Fruit fly (Drosophila melanogaster) whole organism, embryonic: ENCODE results near the gene CG11356.
A peak's percentile ranks its signal among the peaks of the same experiment; 100 is the strongest.

Experiments used
- Asciz ChIP-seq: fragments of 200-800 bp; sonication (Bioruptor generic); optimal IDR thresholded peaks from 2 replicates; lab custom pipeline; 2017; ENCODE audit warnings: missing biosample characterization, mild to moderate bottlenecking, missing genetic modification characterization, missing genetic modification reagents
- B-H1 ChIP-seq: fragments of 200-800 bp; sonication (Bioruptor generic); IDR thresholded peaks from 3 replicates; pipeline ENCODE4 v1.3.6; 2022; ENCODE audit warnings: missing biosample characterization, missing genetic modification characterization
- CG10267 ChIP-seq: fragments of 200-800 bp; sonication (Bioruptor generic); optimal IDR thresholded peaks from 2 replicates; lab custom pipeline; 2018; ENCODE audit warnings: missing biosample characterization, mild to moderate bottlenecking, missing genetic modification characterization, moderate library complexity
- CG10431 ChIP-seq: fragments of 200-800 bp; sonication (Bioruptor generic); optimal IDR thresholded peaks from 3 replicates; lab custom pipeline; 2018; ENCODE audit warnings: missing biosample characterization, mild to moderate bottlenecking, missing genetic modification characterization
- CG10565 ChIP-seq: fragments of 200-800 bp; sonication (Bioruptor generic); optimal IDR thresholded peaks from 3 replicates; lab custom pipeline; 2016; ENCODE audit warnings: missing biosample characterization, mild to moderate bottlenecking, missing genetic modification characterization
- CG10959 ChIP-seq: fragments of 200-800 bp; sonication (Bioruptor generic); IDR thresholded peaks from 2 replicates; pipeline ENCODE4 v1.3.6; 2022; ENCODE audit warnings: missing biosample characterization, missing genetic modification characterization
- CG11695 ChIP-seq: fragments of 200-800 bp; sonication (Bioruptor generic); IDR thresholded peaks from 3 replicates; pipeline ENCODE4 v1.3.6; 2022; ENCODE audit warnings: missing biosample characterization, missing genetic modification characterization
- CG12071 ChIP-seq: fragments of 200-800 bp; sonication (Bioruptor generic); optimal IDR thresholded peaks from 3 replicates; lab custom pipeline; 2018; ENCODE audit warnings: missing biosample characterization, mild to moderate bottlenecking, missing genetic modification characterization
- CG12219 ChIP-seq: fragments of 200-800 bp; sonication (Bioruptor generic); optimal IDR thresholded peaks from 3 replicates; lab custom pipeline; 2018; ENCODE audit warnings: missing biosample characterization, mild to moderate bottlenecking, missing genetic modification characterization
- CG14050 ChIP-seq: fragments of 200-800 bp; sonication (Bioruptor generic); IDR thresholded peaks from 3 replicates; pipeline ENCODE4 v1.3.6; 2022; ENCODE audit warnings: missing biosample characterization, missing genetic modification characterization
- CG15011 ChIP-seq: fragments of 200-800 bp; sonication (Bioruptor generic); optimal IDR thresholded peaks from 3 replicates; lab custom pipeline; 2018; ENCODE audit warnings: missing biosample characterization, mild to moderate bottlenecking, missing genetic modification characterization
- CG15696 ChIP-seq: fragments of 200-800 bp; sonication (Bioruptor generic); optimal IDR thresholded peaks from 2 replicates; lab custom pipeline; 2019; ENCODE audit warnings: missing biosample characterization, mild to moderate bottlenecking, missing genetic modification characterization, moderate library complexity
- CG2116 ChIP-seq: fragments of 200-800 bp; sonication (Bioruptor generic); optimal IDR thresholded peaks from 3 replicates; lab custom pipeline; 2018; ENCODE audit warnings: missing biosample characterization, mild to moderate bottlenecking, missing genetic modification characterization
- CG2129 ChIP-seq: fragments of 200-800 bp; sonication (Bioruptor generic); IDR thresholded peaks from 2 replicates; pipeline ENCODE4 v1.3.6; 2022; ENCODE audit warnings: missing biosample characterization, missing genetic modification characterization; ENCODE audit not compliant: partially characterized antibody
- CG2875 ChIP-seq: fragments of 200-800 bp; sonication (Bioruptor generic); optimal IDR thresholded peaks from 2 replicates; lab custom pipeline; 2017; ENCODE audit warnings: missing biosample characterization, mild to moderate bottlenecking, missing genetic modification characterization, missing genetic modification reagents
- CG33557 ChIP-seq: fragments of 200-800 bp; sonication (Bioruptor generic); optimal IDR thresholded peaks from 2 replicates; lab custom pipeline; 2019; ENCODE audit warnings: missing biosample characterization, mild to moderate bottlenecking, missing genetic modification characterization, moderate library complexity
- CG34224 ChIP-seq: fragments of 200-800 bp; sonication (Bioruptor generic); IDR thresholded peaks from 3 replicates; pipeline ENCODE4 v1.3.6; 2022; ENCODE audit warnings: missing biosample characterization, missing genetic modification characterization; ENCODE audit not compliant: partially characterized antibody
- CG6689 ChIP-seq: fragments of 200-800 bp; sonication (Bioruptor generic); IDR thresholded peaks from 2 replicates; pipeline ENCODE4 v1.3.6; 2022; ENCODE audit warnings: missing biosample characterization, missing genetic modification characterization
- CG7271 ChIP-seq: fragments of 200-800 bp; sonication (Bioruptor generic); optimal IDR thresholded peaks from 2 replicates; lab custom pipeline; 2018; ENCODE audit warnings: missing biosample characterization, mild to moderate bottlenecking, missing genetic modification characterization, moderate library complexity
- CG8089 ChIP-seq: fragments of 200-800 bp; sonication (Bioruptor generic); optimal IDR thresholded peaks from 3 replicates; lab custom pipeline; 2016; ENCODE audit warnings: missing biosample characterization, missing genetic modification characterization
- CG8765 ChIP-seq: fragments of 200-800 bp; sonication (Bioruptor generic); IDR thresholded peaks from 2 replicates; pipeline ENCODE4 v1.3.6; 2022; ENCODE audit warnings: missing biosample characterization, missing genetic modification characterization
- D ChIP-seq, 2 experiments: fragments of 200-800 bp in 1 of 2; fragments of >200 bp in 1 of 2; sonication (Bioruptor generic) in 1 of 2; optimal IDR thresholded peaks; 2 replicates in 1 of 2; 3 replicates in 1 of 2; lab custom pipeline; 2017; ENCODE audit warnings: mild to moderate bottlenecking in 1 of 2, missing biosample characterization in 1 of 2, missing genetic modification characterization in 1 of 2, missing genetic modification reagents in 1 of 2
- Fer1 ChIP-seq: fragments of 200-800 bp; sonication (Bioruptor generic); optimal IDR thresholded peaks from 2 replicates; lab custom pipeline; 2017; ENCODE audit warnings: missing biosample characterization, mild to moderate bottlenecking, missing genetic modification characterization
- Hey ChIP-seq: fragments of 200-800 bp; sonication (Bioruptor generic); optimal IDR thresholded peaks from 3 replicates; lab custom pipeline; 2018; ENCODE audit warnings: missing biosample characterization, mild to moderate bottlenecking, missing genetic modification characterization
- MESR4 ChIP-seq: fragments of 200-800 bp; sonication (Bioruptor generic); optimal IDR thresholded peaks from 2 replicates; lab custom pipeline; 2018; ENCODE audit warnings: missing biosample characterization, mild to moderate bottlenecking, missing genetic modification characterization, moderate library complexity
- Meics ChIP-seq: fragments of 200-800 bp; sonication (Bioruptor generic); optimal IDR thresholded peaks from 2 replicates; lab custom pipeline; 2017; ENCODE audit warnings: missing biosample characterization, mild to moderate bottlenecking, missing genetic modification characterization
- NC2α ChIP-seq: fragments of 200-800 bp; sonication (Bioruptor generic); optimal IDR thresholded peaks from 2 replicates; lab custom pipeline; 2016; ENCODE audit warnings: missing biosample characterization, missing genetic modification characterization
- Ravus ChIP-seq: fragments of 200-800 bp; sonication (Bioruptor generic); IDR thresholded peaks from 2 replicates; pipeline ENCODE4 v1.3.6; 2022; ENCODE audit warnings: missing biosample characterization, missing genetic modification characterization
- Sox100B ChIP-seq: fragments of 200-800 bp; sonication (Bioruptor generic); optimal IDR thresholded peaks from 3 replicates; lab custom pipeline; 2018; ENCODE audit warnings: missing biosample characterization, mild to moderate bottlenecking, missing genetic modification characterization
- Sox102F ChIP-seq: fragments of 200-800 bp; sonication (Bioruptor generic); optimal IDR thresholded peaks from 2 replicates; lab custom pipeline; 2018; ENCODE audit warnings: missing biosample characterization, mild to moderate bottlenecking, missing genetic modification characterization, moderate library complexity
- btn ChIP-seq: fragments of 200-800 bp; sonication (Bioruptor generic); optimal IDR thresholded peaks from 2 replicates; lab custom pipeline; 2016; ENCODE audit warnings: missing biosample characterization, missing genetic modification characterization
- dati ChIP-seq: fragments of 200-800 bp; sonication (Bioruptor generic); IDR thresholded peaks from 2 replicates; pipeline ENCODE4 v1.3.6; 2022; ENCODE audit warnings: missing biosample characterization, missing genetic modification characterization
- dimm ChIP-seq: fragments of 200-800 bp; sonication (Bioruptor generic); IDR thresholded peaks from 2 replicates; pipeline ENCODE4 v1.3.6; 2022; ENCODE audit warnings: missing biosample characterization, missing genetic modification characterization
- dmrt11E ChIP-seq: fragments of 200-800 bp; sonication (Bioruptor generic); optimal IDR thresholded peaks from 3 replicates; lab custom pipeline; 2018; ENCODE audit warnings: missing biosample characterization, mild to moderate bottlenecking, missing genetic modification characterization, moderate library complexity
- dysf ChIP-seq: fragments of 200-800 bp; sonication (Bioruptor generic); IDR thresholded peaks from 3 replicates; pipeline ENCODE4 v1.3.6; 2022; ENCODE audit warnings: missing biosample characterization, missing genetic modification characterization
- eyg ChIP-seq: fragments of 200-800 bp; sonication (Bioruptor generic); optimal IDR thresholded peaks from 3 replicates; lab custom pipeline; 2016; ENCODE audit warnings: missing biosample characterization, missing genetic modification characterization
- fu2 ChIP-seq: fragments of 200-800 bp; sonication (Bioruptor generic); optimal IDR thresholded peaks from 2 replicates; lab custom pipeline; 2016; ENCODE audit warnings: missing biosample characterization, missing genetic modification characterization
- gro ChIP-seq: fragments of 200-800 bp; sonication (Bioruptor generic); optimal IDR thresholded peaks from 2 replicates; lab custom pipeline; 2016; ENCODE audit warnings: missing biosample characterization, missing genetic modification characterization
- gsb-n ChIP-seq: fragments of 200-800 bp; sonication (Bioruptor generic); optimal IDR thresholded peaks from 3 replicates; lab custom pipeline; 2018; ENCODE audit warnings: missing biosample characterization, mild to moderate bottlenecking, missing genetic modification characterization
- hbn ChIP-seq: fragments of 200-800 bp; sonication (Bioruptor generic); IDR thresholded peaks from 2 replicates; pipeline ENCODE4 v1.3.6; 2022; ENCODE audit warnings: missing biosample characterization, missing genetic modification characterization; ENCODE audit not compliant: partially characterized antibody
- her ChIP-seq: fragments of 200-800 bp; sonication (Bioruptor generic); optimal IDR thresholded peaks from 2 replicates; lab custom pipeline; 2016; ENCODE audit warnings: missing biosample characterization, missing genetic modification characterization
- lilli ChIP-seq: fragments of 200-800 bp; sonication (Bioruptor generic); optimal IDR thresholded peaks from 3 replicates; lab custom pipeline; 2016; ENCODE audit warnings: missing biosample characterization, missing genetic modification characterization
- mld ChIP-seq: fragments of 200-800 bp; sonication (Bioruptor generic); IDR thresholded peaks from 3 replicates; pipeline ENCODE4 v1.3.6; 2022; ENCODE audit warnings: missing biosample characterization, missing genetic modification characterization; ENCODE audit not compliant: partially characterized antibody
- nau ChIP-seq: fragments of 200-800 bp; sonication (Bioruptor generic); optimal IDR thresholded peaks from 3 replicates; lab custom pipeline; 2017; ENCODE audit warnings: missing biosample characterization, mild to moderate bottlenecking, missing genetic modification characterization, missing genetic modification reagents
- org-1 ChIP-seq: fragments of 200-800 bp; sonication (Bioruptor generic); optimal IDR thresholded peaks from 2 replicates; lab custom pipeline; 2017; ENCODE audit warnings: missing biosample characterization, missing genetic modification characterization
- p53 ChIP-seq: fragments of 200-800 bp; sonication (Bioruptor generic); optimal IDR thresholded peaks from 2 replicates; lab custom pipeline; 2016; ENCODE audit warnings: missing biosample characterization, missing genetic modification characterization
- pb ChIP-seq: fragments of 200-800 bp; sonication (Bioruptor generic); optimal IDR thresholded peaks from 3 replicates; lab custom pipeline; 2016; ENCODE audit warnings: missing biosample characterization, missing genetic modification characterization
- pzg ChIP-seq: fragments of 200-800 bp; sonication (Bioruptor generic); optimal IDR thresholded peaks from 3 replicates; lab custom pipeline; 2018; ENCODE audit warnings: missing biosample characterization, mild to moderate bottlenecking, missing genetic modification characterization, moderate library complexity
- sna ChIP-seq: fragments of 200-800 bp; sonication (Bioruptor generic); IDR thresholded peaks from 2 replicates; pipeline ENCODE4 v1.3.6; 2022; ENCODE audit warnings: missing biosample characterization, missing genetic modification characterization; ENCODE audit not compliant: partially characterized antibody
- vnd ChIP-seq: fragments of 200-800 bp; sonication (Bioruptor generic); IDR thresholded peaks from 3 replicates; pipeline ENCODE4 v1.3.6; 2022; ENCODE audit warnings: missing biosample characterization, missing genetic modification characterization; ENCODE audit not compliant: partially characterized antibody
- yki ChIP-seq: fragments of >200 bp; optimal IDR thresholded peaks from 3 replicates; lab custom pipeline; 2018

CG11356 gene

dm6 chrX:12076243-12076642 lies 27.4 kb downstream of the CG11356 start (continued):
- TF ChIP-seq gro (GFP tag; lab: Kevin White, UChicago) (no peak), D (optimal IDR thresholded peaks at IDR 0.05; lab: Kevin White, UChicago) (no peak), D (GFP tag; optimal IDR thresholded peaks at IDR 0.05; lab: Kevin White, UChicago) (peak; percentile 25), dimm (GFP tag; lab: Robert Waterston, UW) (no peak), sna (GFP tag; lab: Robert Waterston, UW) (no peak), lilli (GFP tag; lab: Kevin White, UChicago) (no peak), Sox102F (GFP tag; lab: Kevin White, UChicago) (peak; percentile 28), Fer1 (GFP tag; lab: Kevin White, UChicago) (peak; percentile 23), hbn (GFP tag; lab: Robert Waterston, UW) (no peak), nau (GFP tag; lab: Kevin White, UChicago) (no peak), CG2875 (GFP tag; lab: Kevin White, UChicago) (no peak), Meics (GFP tag; lab: Kevin White, UChicago) (no peak), vnd (GFP tag; lab: Robert Waterston, UW) (no peak), org-1 (GFP tag; lab: Kevin White, UChicago) (no peak), NC2α (GFP tag; lab: Kevin White, UChicago) (no peak), her (GFP tag; lab: Kevin White, UChicago) (no peak), CG10431 (GFP tag; lab: Kevin White, UChicago) (no peak), dysf (GFP tag; lab: Robert Waterston, UW) (no peak), CG8089 (GFP tag; lab: Kevin White, UChicago) (no peak), CG10565 (no peak), pzg (GFP tag; lab: Kevin White, UChicago) (no peak), dati (GFP tag; lab: Robert Waterston, UW) (no peak), CG14050 (no peak), p53 (GFP tag; lab: Kevin White, UChicago) (no peak), fu2 (GFP tag; lab: Kevin White, UChicago) (no peak), dmrt11E (no peak), CG10267 (tag; lab: Kevin White, UChicago) (peak; percentile 14), yki (lab: Kevin White, UChicago) (no peak), CG12219 (GFP tag; lab: Kevin White, UChicago) (no peak), CG15696 (tag; lab: Kevin White, UChicago) (no peak), Sox100B (GFP tag; lab: Kevin White, UChicago) (peak; percentile 2), CG8765 (GFP tag; lab: Robert Waterston, UW) (no peak), CG34224 (GFP tag; lab: Robert Waterston, UW) (no peak), B-H1 (no peak), btn (no peak), CG2129 (no peak), CG10959 (GFP tag; lab: Robert Waterston, UW) (no peak), pb (no peak), eyg (GFP tag; lab: Kevin White, UChicago) (no peak), CG6689 (GFP tag; lab: Robert Waterston, UW) (no peak), Ravus (GFP tag; lab: Robert Waterston, UW) (no peak), CG15011 (no peak), mld (GFP tag; lab: Robert Waterston, UW) (no peak), CG7271 (tag; lab: Kevin White, UChicago) (no peak), Asciz (no peak), gsb-n (tag; lab: Kevin White, UChicago) (peak; percentile 0), CG11695 (no peak), CG12071 (GFP tag; lab: Kevin White, UChicago) (no peak), Hey (tag; lab: Kevin White, UChicago) (no peak), MESR4 (no peak), CG33557 (GFP tag; lab: Kevin White, UChicago) (no peak), CG2116 (no peak)
